Fruit fly (Drosophila melanogaster) whole organism, embryonic: ENCODE results near the gene Hel25E.

Experiments used
- CG12071 ChIP-seq: fragments of 200-800 bp; sonication (Bioruptor generic); optimal IDR thresholded peaks from 3 replicates; lab custom pipeline; 2018; ENCODE audit warnings: missing biosample characterization, mild to moderate bottlenecking, missing genetic modification characterization
- CG15073 ChIP-seq: fragments of 200-800 bp; sonication (Bioruptor generic); optimal IDR thresholded peaks from 2 replicates; lab custom pipeline; 2016; ENCODE audit warnings: missing biosample characterization, missing genetic modification characterization
- CkIIα-i1 ChIP-seq: fragments of 200-800 bp; sonication (Bioruptor generic); IDR thresholded peaks from 2 replicates; pipeline ENCODE4 v1.3.6; 2022; ENCODE audit warnings: missing biosample characterization, missing genetic modification characterization
- Dfd ChIP-seq, 2 experiments: fragments of >200 bp; optimal IDR thresholded peaks; 2 replicates each; lab custom pipeline; 2017; ENCODE audit warnings: missing biosample characterization in 2 of 2, missing genetic modification characterization in 2 of 2
- Mad ChIP-seq: fragments of 200-800 bp; sonication (Bioruptor generic); optimal IDR thresholded peaks from 2 replicates; lab custom pipeline; 2016; ENCODE audit warnings: missing biosample characterization, missing genetic modification characterization
- chm ChIP-seq: fragments of 200-800 bp; sonication (Bioruptor generic); IDR thresholded peaks from 2 replicates; pipeline ENCODE4 v1.3.6; 2022; ENCODE audit warnings: missing biosample characterization, missing genetic modification characterization
- fd64A ChIP-seq: fragments of 200-800 bp; sonication (Bioruptor generic); optimal IDR thresholded peaks from 3 replicates; lab custom pipeline; 2018; ENCODE audit warnings: missing biosample characterization, mild to moderate bottlenecking, missing genetic modification characterization

DNA sequence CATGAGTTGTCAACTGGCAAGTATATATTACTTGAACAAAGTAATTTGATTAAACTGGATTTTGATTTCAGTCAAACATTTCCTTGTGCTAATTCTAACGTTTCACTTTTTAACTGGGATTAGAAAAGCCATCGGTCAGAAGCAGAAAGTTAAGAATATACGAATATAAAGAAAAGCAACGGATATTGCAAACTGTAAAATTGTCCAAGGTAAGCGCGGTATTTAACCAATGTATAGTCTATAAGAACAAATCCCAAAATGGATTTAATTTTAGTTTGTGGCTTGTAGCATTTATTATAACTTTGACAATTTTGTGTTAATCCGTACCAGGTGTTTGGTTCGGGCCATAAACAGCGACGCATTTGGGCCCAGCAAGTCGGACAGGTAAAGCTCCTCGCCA lies 9.4 kb upstream of the Hel25E start, which contains the start of gene CG18269:
- TF ChIP-seq fd64A: no peak
- no peak for TF ChIP-seq CkIIα-i1
- TF ChIP-seq chm (GFP tag; lab: Robert Waterston, UW): no peak
- no peak for TF ChIP-seq Dfd (GFP tag; optimal IDR thresholded peaks at IDR 0.05; lab: Kevin White, UChicago)
- TF ChIP-seq CG15073 (GFP tag; lab: Kevin White, UChicago): no peak
- TF ChIP-seq Mad: no peak
- TF ChIP-seq CG12071 (GFP tag; lab: Kevin White, UChicago): no peak
